Worm (Caenorhabditis elegans) whole organism, late embryonic: ENCODE results near the gene F07F6.8.

ENCODE experiments used
- C38D4.7 ChIP-seq: fragments of 200-800 bp; sonication (Bioruptor generic); optimal IDR thresholded peaks from 2 replicates; lab custom pipeline; 2018; ENCODE audit warnings: mild to moderate bottlenecking, missing genetic modification characterization, moderate library complexity, missing compliant biosample characterization
- F13H6.1 ChIP-seq: sonication (generic microtip); optimal IDR thresholded peaks from 2 replicates; lab custom pipeline; 2016; ENCODE audit warnings: missing genetic modification characterization, missing compliant biosample characterization
- K02D7.2 ChIP-seq: sonication (generic microtip); optimal IDR thresholded peaks from 2 replicates; lab custom pipeline; 2017; ENCODE audit warnings: mild to moderate bottlenecking, missing genetic modification characterization, missing compliant biosample characterization
- K09A11.1 ChIP-seq: sonication (generic microtip); optimal IDR thresholded peaks from 2 replicates; lab custom pipeline; 2017; ENCODE audit warnings: antibody characterized with exemption, mild to moderate bottlenecking, missing genetic modification characterization, missing compliant biosample characterization; ENCODE audit not compliant: insufficient read depth
- ahr-1 ChIP-seq: sonication (generic microtip); optimal IDR thresholded peaks from 2 replicates; lab custom pipeline; 2016; ENCODE audit warnings: missing genetic modification characterization, missing compliant biosample characterization
- ama-1 ChIP-seq: fragments of 150-350 bp; optimal IDR thresholded peaks from 2 replicates; lab custom pipeline; 2014
- ceh-14 ChIP-seq: sonication (generic microtip); optimal IDR thresholded peaks from 2 replicates; lab custom pipeline; 2016; ENCODE audit warnings: missing genotype, missing genetic modification characterization, missing compliant biosample characterization
- ceh-2 ChIP-seq: sonication (generic microtip); optimal IDR thresholded peaks from 2 replicates; lab custom pipeline; 2016; ENCODE audit warnings: missing genotype, missing genetic modification characterization, missing compliant biosample characterization
- ceh-24 ChIP-seq: sonication (generic microtip); optimal IDR thresholded peaks from 2 replicates; lab custom pipeline; 2016; ENCODE audit warnings: mild to moderate bottlenecking, missing genetic modification characterization, missing compliant biosample characterization
- ceh-30 ChIP-seq: fragments of 150-350 bp; optimal IDR thresholded peaks from 2 replicates; lab custom pipeline; 2014; ENCODE audit warnings: missing biosample characterization, missing genetic modification characterization
- ceh-31 ChIP-seq: sonication (generic microtip); optimal IDR thresholded peaks from 2 replicates; lab custom pipeline; 2016; ENCODE audit warnings: missing genetic modification characterization, missing compliant biosample characterization
- ceh-48 ChIP-seq: sonication (generic microtip); optimal IDR thresholded peaks from 2 replicates; lab custom pipeline; 2016; ENCODE audit warnings: missing genetic modification characterization, inconsistent platforms, missing compliant biosample characterization
- ceh-6 ChIP-seq: fragments of 200-800 bp; sonication (Bioruptor generic); optimal IDR thresholded peaks from 2 replicates; lab custom pipeline; 2018; ENCODE audit warnings: mild to moderate bottlenecking, missing genetic modification characterization, missing compliant biosample characterization
- dve-1 ChIP-seq: sonication (generic microtip); optimal IDR thresholded peaks from 2 replicates; lab custom pipeline; 2017; ENCODE audit warnings: antibody characterized with exemption, mild to moderate bottlenecking, missing genetic modification characterization, missing compliant biosample characterization
- elt-2 ChIP-seq: sonication (generic microtip); optimal IDR thresholded peaks from 2 replicates; lab custom pipeline; 2016; ENCODE audit warnings: missing genetic modification reagents, missing genetic modification characterization, missing compliant biosample characterization
- ets-4 ChIP-seq: sonication (generic microtip); optimal IDR thresholded peaks from 2 replicates; lab custom pipeline; 2016; ENCODE audit warnings: missing genetic modification characterization, missing compliant biosample characterization
- eyg-1 ChIP-seq: sonication (generic microtip); optimal IDR thresholded peaks from 2 replicates; lab custom pipeline; 2016; ENCODE audit warnings: missing genotype, missing genetic modification characterization, missing compliant biosample characterization
- fkh-6 ChIP-seq: sonication (generic microtip); optimal IDR thresholded peaks from 2 replicates; lab custom pipeline; 2016; ENCODE audit warnings: missing genetic modification characterization, missing compliant biosample characterization
- hlh-13 ChIP-seq: fragments of 200-800 bp; sonication (Bioruptor generic); optimal IDR thresholded peaks from 2 replicates; lab custom pipeline; 2018; ENCODE audit warnings: mild to moderate bottlenecking, missing genetic modification characterization, missing compliant biosample characterization
- hlh-15 ChIP-seq: sonication (generic microtip); optimal IDR thresholded peaks from 2 replicates; lab custom pipeline; 2016; ENCODE audit warnings: missing genetic modification characterization, missing compliant biosample characterization
- hlh-30 ChIP-seq: sonication (generic microtip); optimal IDR thresholded peaks from 2 replicates; lab custom pipeline; 2017; ENCODE audit warnings: antibody characterized with exemption, missing genetic modification characterization, missing compliant biosample characterization; ENCODE audit not compliant: insufficient read depth
- hlh-6 ChIP-seq: sonication (generic microtip); optimal IDR thresholded peaks from 2 replicates; lab custom pipeline; 2016; ENCODE audit warnings: missing genotype, missing genetic modification characterization, missing compliant biosample characterization
- hlh-8 ChIP-seq: sonication (generic microtip); optimal IDR thresholded peaks from 2 replicates; lab custom pipeline; 2016; ENCODE audit warnings: missing genotype, missing genetic modification characterization, missing compliant biosample characterization
- lim-6 ChIP-seq: sonication (generic microtip); optimal IDR thresholded peaks from 2 replicates; lab custom pipeline; 2016; ENCODE audit warnings: missing genetic modification characterization, missing compliant biosample characterization
- nfya-1 ChIP-seq: sonication (generic microtip); optimal IDR thresholded peaks from 2 replicates; lab custom pipeline; 2017; ENCODE audit warnings: missing genetic modification characterization, mild to moderate bottlenecking, missing compliant biosample characterization, antibody characterized with exemption, moderate library complexity
- nhr-11 ChIP-seq: fragments of 150-350 bp; optimal IDR thresholded peaks from 2 replicates; lab custom pipeline; 2014; ENCODE audit warnings: missing biosample characterization, missing genetic modification characterization
- nhr-232 ChIP-seq: sonication (generic microtip); optimal IDR thresholded peaks from 2 replicates; lab custom pipeline; 2016; ENCODE audit warnings: missing genetic modification characterization, missing compliant biosample characterization
- pag-3 ChIP-seq: sonication (generic microtip); optimal IDR thresholded peaks from 2 replicates; lab custom pipeline; 2016; ENCODE audit warnings: missing compliant biosample characterization, missing genetic modification characterization, borderline replicate concordance
- pat-9 ChIP-seq: fragments of 200-800 bp; sonication (Bioruptor generic); optimal IDR thresholded peaks from 2 replicates; lab custom pipeline; 2018; ENCODE audit warnings: mild to moderate bottlenecking, missing genetic modification characterization, moderate library complexity, missing compliant biosample characterization
- pha-2 ChIP-seq: sonication (generic microtip); optimal IDR thresholded peaks from 2 replicates; lab custom pipeline; 2017; ENCODE audit warnings: mild to moderate bottlenecking, missing genetic modification characterization, missing compliant biosample characterization
- ref-2 ChIP-seq: sonication (generic microtip); optimal IDR thresholded peaks from 2 replicates; lab custom pipeline; 2016; ENCODE audit warnings: missing genetic modification characterization, missing compliant biosample characterization
- sdc-2 ChIP-seq: sonication (generic microtip); optimal IDR thresholded peaks from 2 replicates; lab custom pipeline; 2016; ENCODE audit warnings: missing genotype, missing genetic modification characterization, missing compliant biosample characterization
- syd-9 ChIP-seq: sonication (generic microtip); optimal IDR thresholded peaks from 2 replicates; lab custom pipeline; 2016; ENCODE audit warnings: mild to moderate bottlenecking, missing genetic modification characterization, moderate library complexity, missing compliant biosample characterization
- tbx-2 ChIP-seq: sonication (generic microtip); optimal IDR thresholded peaks from 2 replicates; lab custom pipeline; 2016; ENCODE audit warnings: missing genetic modification characterization, missing compliant biosample characterization
- unc-3 ChIP-seq, 2 experiments: fragments of 200-800 bp in 1 of 2; sonication (Bioruptor generic) in 1 of 2; sonication (generic microtip) in 1 of 2; conservative IDR thresholded peaks in 1 of 2; optimal IDR thresholded peaks in 1 of 2; 2 replicates each; pipeline versions ENCODE4 v1.3.6 to Lab custom; 2016 to 2022; ENCODE audit warnings: missing compliant biosample characterization in 2 of 2, missing genetic modification characterization in 2 of 2, missing genetic modification reagents in 1 of 2
- unc-42 ChIP-seq: sonication (generic microtip); optimal IDR thresholded peaks from 2 replicates; lab custom pipeline; 2016; ENCODE audit warnings: missing genotype, missing genetic modification characterization, missing compliant biosample characterization
- unc-55 ChIP-seq: sonication (generic microtip); optimal IDR thresholded peaks from 2 replicates; lab custom pipeline; 2017; ENCODE audit warnings: missing biosample characterization, missing genetic modification reagents, missing genetic modification characterization
- unc-86 ChIP-seq: sonication (generic microtip); optimal IDR thresholded peaks from 2 replicates; lab custom pipeline; 2016; ENCODE audit warnings: missing genetic modification characterization, missing compliant biosample characterization

Gene F07F6.8

ce11 chrII:5429522-5430257, 4.2 kb upstream of the F07F6.8 start, which contains the start of the genes F07F6.4 and F07F6.2:
Gene F07F6.4, minus strand, starts transcription at chrII:5429572.
Gene F07F6.2, plus strand, starts transcription at chrII:5430207.
- TF ChIP-seq unc-55 (GFP tag; lab: Kevin White, UChicago) (no peak), sdc-2 (tag; lab: Kevin White, UChicago) (no peak), hlh-8 (no peak), unc-42 (tag; lab: Kevin White, UChicago) (peak; percentile 35), ceh-2 (tag; lab: Kevin White, UChicago) (no peak), ceh-30 (no peak), dve-1 (tag; lab: Kevin White, UChicago) (peak; percentile 3), ceh-31 (tag; lab: Kevin White, UChicago) (no peak), fkh-6 (tag; lab: Kevin White, UChicago) (no peak), syd-9 (tag; lab: Kevin White, UChicago) (no peak), hlh-13 (GFP tag; lab: Kevin White, UChicago) (no peak), tbx-2 (tag; lab: Kevin White, UChicago) (peak; percentile 9), nhr-232 (tag; lab: Kevin White, UChicago) (no peak), ahr-1 (tag; lab: Kevin White, UChicago) (no peak), ceh-48 (tag; lab: Kevin White, UChicago) (no peak), ref-2 (tag; lab: Kevin White, UChicago) (no peak), ceh-14 (tag; lab: Kevin White, UChicago) (no peak), unc-86 (tag; lab: Kevin White, UChicago) (no peak), pag-3 (tag; lab: Kevin White, UChicago) (no peak), ceh-24 (tag; lab: Kevin White, UChicago) (no peak), nhr-11 (tag; lab: Kevin White, UChicago) (no peak), hlh-6 (no peak), ets-4 (tag; lab: Kevin White, UChicago) (no peak), ceh-6 (GFP tag; lab: Kevin White, UChicago) (no peak), lim-6 (no peak), hlh-15 (tag; lab: Kevin White, UChicago) (no peak), K09A11.1 (tag; lab: Kevin White, UChicago) (no peak), pat-9 (no peak), C38D4.7 (GFP tag; lab: Kevin White, UChicago) (no peak), F13H6.1 (no peak), eyg-1 (no peak), K02D7.2 (no peak), unc-3 (GFP tag; conservative IDR thresholded peaks at IDR 0.05; lab: Robert Waterston, UW) (no peak), unc-3 (tag; optimal IDR thresholded peaks at IDR 0.05; lab: Kevin White, UChicago) (peak; percentile 19)
- TF ChIP-seq, all 69 proteins: peak for 4

- TF ChIP-seq ama-1 (lab: Kevin White, UChicago) (no peak), pha-2 (tag; lab: Kevin White, UChicago) (no peak), ceh-6 (GFP tag; lab: Kevin White, UChicago) (no peak)
These were observed 937 bp upstream of the F07F6.8 start for ce11 chrII:5426470-5426869.

- peak; percentile 74 for TF ChIP-seq elt-2 (tag; lab: Kevin White, UChicago)
- TF ChIP-seq dve-1 (tag; lab: Kevin White, UChicago): no peak
- peak; percentile 61 for TF ChIP-seq nfya-1
- TF ChIP-seq sdc-2 (tag; lab: Kevin White, UChicago): no peak
- peak; percentile 33 for TF ChIP-seq unc-55 (GFP tag; lab: Kevin White, UChicago)
- TF ChIP-seq hlh-30: peak; percentile 95
- TF ChIP-seq tbx-2 (tag; lab: Kevin White, UChicago): peak; percentile 43
- peak; percentile 6 for TF ChIP-seq ceh-31 (tag; lab: Kevin White, UChicago)
- TF ChIP-seq, all 69 proteins: peak for 6
These were observed 521 bp upstream of the F07F6.8 start for ce11 chrII:5426054-5426453.
